Worm (Caenorhabditis elegans): Measurements from ENCODE around the gene clc-26.
"Not testable (repeated sequence)": the region's sequence is repeated elsewhere in the genome, so short reads cannot be mapped to it uniquely, and the experiment has no call there.

Gene clc-26

DNA sequence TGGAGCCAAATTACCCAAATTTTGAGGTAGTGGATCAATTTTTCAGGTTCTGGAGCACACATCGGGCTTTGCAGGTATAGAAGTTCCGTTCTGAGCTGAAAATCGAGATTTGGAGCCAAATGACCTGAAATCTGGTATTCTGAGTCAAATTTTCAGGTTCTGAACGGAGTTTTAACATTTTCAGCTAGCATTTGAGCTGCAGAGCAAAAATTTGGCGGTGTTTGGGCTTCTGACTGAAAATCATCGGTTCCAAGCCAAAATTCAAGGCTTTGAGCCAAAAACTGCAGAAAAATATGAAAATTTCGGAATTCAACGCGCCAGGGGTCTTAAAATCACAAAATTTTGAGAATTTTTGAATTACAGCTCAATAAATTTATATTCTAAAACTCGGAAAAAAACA, at the start of gene clc-26, which contains the start of gene E_BE45912.2:
Gene clc-26, minus strand, starts transcription at position 101 of the 400 bp plus-strand sequence.
Gene E_BE45912.2, minus strand, starts transcription at position 139 of the 400 bp plus-strand sequence.
- TF ChIP-seq tab-1 (GFP tag; IDR thresholded peaks at IDR 0.05) (no peak), med-1 (GFP tag; optimal IDR thresholded peaks at IDR 0.05; ENCODE audit: insufficient read depth) (no peak), ztf-29 (GFP tag; IDR thresholded peaks at IDR 0.05) (no peak), cog-1 (tag; optimal IDR thresholded peaks at IDR 0.05) (no peak), flt-1 (GFP tag; IDR thresholded peaks at IDR 0.05) (no peak), klf-2 (GFP tag; conservative IDR thresholded peaks at IDR 0.05) (no peak), ref-1 (GFP tag; conservative IDR thresholded peaks at IDR 0.05) (no peak), ztf-23 (GFP tag; IDR thresholded peaks at IDR 0.05) (no peak)

- TF ChIP-seq flt-1 (GFP tag; IDR thresholded peaks at IDR 0.05) (peak; percentile 61; the same call in 1 of the 2 replicates), klf-2 (GFP tag; conservative IDR thresholded peaks at IDR 0.05) (no peak), ref-1 (GFP tag; conservative IDR thresholded peaks at IDR 0.05) (no peak), ztf-23 (GFP tag; IDR thresholded peaks at IDR 0.05) (0 out of 2 replicates have a peak, but pooled peaks have one; percentile 40), ztf-29 (GFP tag; IDR thresholded peaks at IDR 0.05) (no peak), med-1 (GFP tag; optimal IDR thresholded peaks at IDR 0.05; ENCODE audit: insufficient read depth) (no peak), T22C8.4 (GFP tag; IDR thresholded peaks at IDR 0.05) (peak; percentile 71), cog-1 (tag; optimal IDR thresholded peaks at IDR 0.05) (peak; percentile 68), tab-1 (GFP tag; IDR thresholded peaks at IDR 0.05) (no peak)
Measured at ce11 chrIII:1080536-1080935, 49.7 kb upstream of the clc-26 start, which contains the start of the genes rab-18 and kbp-4. rab-18 (minus strand) TSS chrIII:1080775. kbp-4 (plus strand) TSS chrIII:1080901.

DNA sequence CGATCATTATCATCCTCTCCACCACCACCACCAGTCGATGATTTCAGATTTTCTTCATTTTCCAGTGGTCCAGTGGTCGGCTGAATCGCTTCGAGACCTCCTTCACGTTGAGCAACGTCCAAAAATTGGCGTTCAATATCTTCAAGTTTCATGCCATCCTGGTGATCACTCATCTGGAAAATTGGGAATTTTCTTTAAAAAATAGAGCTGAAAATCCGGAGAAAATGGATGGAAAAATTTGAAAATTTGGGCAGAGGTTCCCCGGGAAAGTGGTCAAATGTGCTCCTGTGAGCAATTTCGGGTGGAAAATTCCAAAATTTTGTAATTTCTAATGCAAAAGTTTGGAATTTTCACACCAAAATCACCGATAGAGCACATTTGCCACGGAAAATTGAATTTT, 45.5 kb upstream of the clc-26 start, which contains the start of gene uaf-1:
Gene uaf-1, minus strand, starts transcription at position 173 of the 400 bp plus-strand sequence.
- not testable (repeated sequence) for TF ChIP-seq med-1 (GFP tag; optimal IDR thresholded peaks at IDR 0.05; ENCODE audit: insufficient read depth); ztf-29 (GFP tag; IDR thresholded peaks at IDR 0.05); klf-2 (GFP tag; conservative IDR thresholded peaks at IDR 0.05)

DNA sequence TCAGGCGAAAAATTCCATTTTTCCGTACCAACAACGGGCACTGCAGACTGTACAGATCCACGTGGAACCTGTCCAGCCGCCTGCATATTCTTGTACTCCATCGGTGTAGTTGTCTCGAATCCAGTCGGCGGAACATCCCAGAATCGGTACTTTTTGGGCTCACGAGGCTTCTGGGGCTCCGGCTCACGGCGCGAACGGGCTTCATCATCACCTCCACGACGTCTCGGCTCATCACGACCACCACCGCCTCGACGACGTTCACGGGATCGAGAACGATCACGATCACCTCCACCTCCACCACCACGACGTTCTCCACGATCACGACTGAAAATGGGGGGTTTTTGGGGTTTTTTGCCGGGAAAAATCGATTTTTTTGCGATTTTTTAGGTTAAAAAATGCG, 43.3 kb upstream of the clc-26 start:
- TF ChIP-seq flt-1 (GFP tag; IDR thresholded peaks at IDR 0.05) (no peak), T22C8.4 (GFP tag; IDR thresholded peaks at IDR 0.05) (no peak), tab-1 (GFP tag; IDR thresholded peaks at IDR 0.05) (no peak), med-1 (GFP tag; optimal IDR thresholded peaks at IDR 0.05; ENCODE audit: insufficient read depth) (no peak), ztf-29 (GFP tag; IDR thresholded peaks at IDR 0.05) (no peak), ref-1 (GFP tag; conservative IDR thresholded peaks at IDR 0.05) (no peak), klf-2 (GFP tag; conservative IDR thresholded peaks at IDR 0.05) (no peak), ztf-23 (GFP tag; IDR thresholded peaks at IDR 0.05) (no peak), cog-1 (tag; optimal IDR thresholded peaks at IDR 0.05) (no peak)

ce11 chrIII:1059961-1060360, 29.1 kb upstream of the clc-26 start, which contains the start of gene BE0003N10.6:
BE0003N10.6 (minus strand) TSS chrIII:1060061.
- TF ChIP-seq cog-1 (tag; optimal IDR thresholded peaks at IDR 0.05) (no peak), ztf-29 (GFP tag; IDR thresholded peaks at IDR 0.05) (no peak), T22C8.4 (GFP tag; IDR thresholded peaks at IDR 0.05) (no peak), flt-1 (GFP tag; IDR thresholded peaks at IDR 0.05) (no peak), tab-1 (GFP tag; IDR thresholded peaks at IDR 0.05) (no peak), klf-2 (GFP tag; conservative IDR thresholded peaks at IDR 0.05) (no peak), med-1 (GFP tag; optimal IDR thresholded peaks at IDR 0.05; ENCODE audit: insufficient read depth) (no peak), ref-1 (GFP tag; conservative IDR thresholded peaks at IDR 0.05) (no peak), ztf-23 (GFP tag; IDR thresholded peaks at IDR 0.05) (no peak)

DNA sequence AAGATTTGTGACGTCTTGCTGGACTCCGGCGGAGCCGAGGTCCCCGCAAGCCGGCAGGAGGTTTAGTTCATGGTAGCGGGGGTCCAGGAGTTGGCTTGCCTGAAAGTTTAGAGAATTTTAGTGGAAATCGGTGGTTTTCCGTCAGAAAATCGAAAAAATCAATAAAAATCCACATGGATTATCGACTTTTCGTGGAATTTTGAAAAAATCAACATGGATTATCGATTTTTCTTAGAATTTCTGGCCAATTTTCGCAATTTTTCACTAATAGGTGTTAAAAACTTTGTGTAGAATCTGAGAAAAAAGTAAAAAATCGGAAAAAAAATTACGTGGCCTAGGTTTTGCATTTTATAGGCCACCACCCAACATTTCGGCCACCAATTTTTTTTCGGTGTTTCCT, 28.0 kb upstream of the clc-26 start:
- TF ChIP-seq flt-1 (GFP tag; IDR thresholded peaks at IDR 0.05) (no peak), ztf-29 (GFP tag; IDR thresholded peaks at IDR 0.05) (no peak), T22C8.4 (GFP tag; IDR thresholded peaks at IDR 0.05) (no peak), tab-1 (GFP tag; IDR thresholded peaks at IDR 0.05) (no peak)

DNA sequence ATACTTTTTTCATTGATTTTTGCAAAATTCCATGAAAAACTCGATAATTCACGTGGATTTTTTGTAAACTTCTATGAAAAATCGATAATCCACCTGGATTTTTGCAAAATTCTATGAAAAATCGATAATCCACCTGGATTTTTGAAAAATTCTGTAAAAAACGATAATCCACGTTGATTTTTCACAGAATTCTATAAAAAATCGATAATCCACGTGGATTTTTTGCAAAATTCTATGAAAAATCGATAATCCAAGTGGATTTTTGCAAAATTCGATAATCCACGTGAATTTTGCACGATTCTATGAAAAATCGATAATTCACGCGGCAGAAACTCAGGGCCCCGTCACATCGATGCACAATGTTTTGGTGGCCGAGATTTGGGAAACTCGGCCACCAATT, 27.2 kb upstream of the clc-26 start:
- no peak for TF ChIP-seq flt-1 (GFP tag; IDR thresholded peaks at IDR 0.05)
- TF ChIP-seq ztf-23 (GFP tag; IDR thresholded peaks at IDR 0.05): no peak
- TF ChIP-seq T22C8.4 (GFP tag; IDR thresholded peaks at IDR 0.05): peak; percentile 84
- no peak for TF ChIP-seq ztf-29 (GFP tag; IDR thresholded peaks at IDR 0.05)

DNA sequence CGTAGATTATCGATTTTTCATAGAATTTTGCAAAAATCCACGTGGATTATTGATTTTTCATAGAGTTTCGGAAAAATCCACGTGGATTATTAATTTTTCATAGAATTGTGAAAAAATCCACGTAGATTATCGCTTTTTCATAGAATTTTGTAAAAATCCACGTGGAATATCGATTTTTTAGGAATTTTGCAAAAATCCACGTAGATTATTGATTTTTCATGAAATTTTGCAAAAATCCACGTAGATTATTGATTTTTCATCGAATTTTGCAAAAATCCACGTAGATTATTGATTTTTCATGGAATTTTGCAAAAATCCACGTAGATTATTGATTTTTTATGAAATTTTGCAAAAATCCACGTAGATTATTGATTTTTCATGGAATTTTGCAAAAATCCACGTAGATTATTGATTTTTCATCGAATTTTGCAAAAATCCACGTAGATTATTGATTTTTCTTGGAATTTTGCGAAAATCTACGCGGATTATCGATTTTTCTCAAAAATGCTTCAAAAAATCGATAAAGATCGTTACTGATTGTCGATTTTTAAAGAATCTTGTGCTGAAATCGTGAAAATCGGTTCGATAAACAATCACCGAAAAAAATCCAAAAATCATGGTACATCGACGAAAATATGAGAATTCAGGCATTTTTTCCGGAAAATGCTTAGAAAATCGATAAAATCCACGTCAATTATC, 26.3 kb upstream of the clc-26 start:
- TF ChIP-seq T22C8.4 (GFP tag; IDR thresholded peaks at IDR 0.05): peak; percentile 54

ce11 chrIII:1054096-1054495, 23.2 kb upstream of the clc-26 start:
- TF ChIP-seq klf-2 (GFP tag; conservative IDR thresholded peaks at IDR 0.05) (no peak), ztf-29 (GFP tag; IDR thresholded peaks at IDR 0.05) (0 out of 2 replicates have a peak, but pooled peaks have one; percentile 6), tab-1 (GFP tag; IDR thresholded peaks at IDR 0.05) (0 out of 2 replicates have a peak, but pooled peaks have one; percentile 25), flt-1 (GFP tag; IDR thresholded peaks at IDR 0.05) (no peak), T22C8.4 (GFP tag; IDR thresholded peaks at IDR 0.05) (no peak), cog-1 (tag; optimal IDR thresholded peaks at IDR 0.05) (no peak), med-1 (GFP tag; optimal IDR thresholded peaks at IDR 0.05; ENCODE audit: insufficient read depth) (no peak), ref-1 (GFP tag; conservative IDR thresholded peaks at IDR 0.05) (no peak), ztf-23 (GFP tag; IDR thresholded peaks at IDR 0.05) (0 out of 2 replicates have a peak, but pooled peaks have one; percentile 45)

- no peak for TF ChIP-seq med-1 (GFP tag; optimal IDR thresholded peaks at IDR 0.05; ENCODE audit: insufficient read depth)
Measured at ce11 chrIII:1053067-1053466, 22.2 kb upstream of the clc-26 start, which contains the start of gene fbxo-11.2. fbxo-11.2 (minus strand) TSS chrIII:1053242.

Measured in whole organism, midembryonic.